Fruit fly (Drosophila melanogaster) S2 (cell line): ENCODE measurements around the gene RpL34a.

ENCODE experiments used
- CG8478 ChIP-seq: fragments of >200 bp; optimal IDR thresholded peaks from 2 replicates; lab custom pipeline; 2018
- CTCF ChIP-seq, 2 experiments: fragments of >200 bp; optimal IDR thresholded peaks; 2 replicates each; lab custom pipeline; 2018

DNA sequence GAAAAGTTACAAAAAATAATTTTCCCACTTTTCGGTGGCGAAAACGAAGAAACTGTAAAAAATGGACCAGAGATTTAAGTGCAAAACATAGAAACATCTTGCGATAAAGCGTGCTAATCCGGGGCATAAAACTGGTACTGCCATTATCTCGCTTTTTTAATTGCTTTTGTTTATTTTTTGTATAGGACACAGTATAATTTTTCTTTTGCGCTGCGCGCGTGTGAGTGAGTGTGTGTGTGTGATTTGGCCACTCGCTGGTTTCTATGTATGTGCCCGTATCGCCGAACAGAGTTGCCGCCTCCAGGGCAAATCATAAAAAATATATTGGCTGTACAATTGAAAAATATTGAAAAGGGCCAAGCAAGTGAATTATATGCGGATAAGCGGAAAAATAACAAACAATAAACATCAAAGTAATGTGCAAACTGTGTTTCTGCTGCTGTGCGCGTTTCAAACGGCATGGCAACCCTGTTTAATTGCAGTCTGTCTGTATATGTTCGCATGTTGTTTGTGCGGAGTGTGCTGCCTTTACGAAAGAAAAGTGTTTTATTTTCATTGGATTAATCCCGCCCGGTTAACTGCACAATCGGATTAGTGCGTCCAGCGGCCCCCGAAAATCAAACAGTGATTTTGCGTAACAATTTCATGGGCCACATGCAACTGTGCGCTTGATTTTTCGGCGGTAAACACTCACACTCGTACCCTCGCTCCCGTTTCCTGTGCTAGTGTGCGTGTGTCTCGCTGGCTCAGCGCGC lies 16.8 kb downstream of the RpL34a start:
- TF ChIP-seq CTCF (optimal IDR thresholded peaks at IDR 0.05; lab: Kevin White, UChicago) = no peak
- TF ChIP-seq CG8478 = no peak
